Worm (Caenorhabditis elegans) whole organism, L4 larva: ENCODE data around the gene dlg-1.

Experiments used
- F44E2.7 ChIP-seq: fragments of 200-800 bp; sonication (Bioruptor generic); IDR thresholded peaks from 2 replicates; pipeline ENCODE4 v2.1.2; 2022; ENCODE audit warnings: missing genetic modification characterization, missing compliant biosample characterization
- aha-1 ChIP-seq: fragments of 150-350 bp; peaks from one replicate; lab custom pipeline; 2014; ENCODE audit warnings: missing biosample characterization, missing genetic modification characterization
- ceh-32 ChIP-seq: sonication (generic microtip); optimal IDR thresholded peaks from 2 replicates; lab custom pipeline; 2016; ENCODE audit warnings: mild to moderate bottlenecking, missing genetic modification characterization, missing compliant biosample characterization; ENCODE audit not compliant: poor library complexity
- dpl-1 ChIP-seq: fragments of 150-350 bp; optimal IDR thresholded peaks from 2 replicates; lab custom pipeline; 2014; ENCODE audit warnings: missing biosample characterization, missing genetic modification reagents, missing genetic modification characterization
- lin-1 ChIP-seq: fragments of 200-800 bp; sonication (Bioruptor generic); IDR thresholded peaks from 2 replicates; pipeline ENCODE4 v1.3.6; 2022; ENCODE audit warnings: missing genetic modification reagents, missing genetic modification characterization, missing compliant biosample characterization
- lin-38 ChIP-seq: fragments of 200-800 bp; sonication (Bioruptor generic); IDR thresholded peaks from 2 replicates; pipeline ENCODE4 v1.3.6; 2022; ENCODE audit warnings: missing genetic modification reagents, missing genetic modification characterization, missing compliant biosample characterization
- tag-97 ChIP-seq: fragments of 200-800 bp; sonication (Bioruptor generic); IDR thresholded peaks from 2 replicates; pipeline ENCODE4 v1.3.6; 2022; ENCODE audit warnings: missing genetic modification characterization, missing compliant biosample characterization
- unc-39 ChIP-seq: sonication (generic microtip); optimal IDR thresholded peaks from 2 replicates; lab custom pipeline; 2017; ENCODE audit warnings: missing biosample characterization, missing genetic modification characterization
- vab-7 ChIP-seq: fragments of 200-800 bp; sonication (Bioruptor generic); IDR thresholded peaks from 2 replicates; pipeline ENCODE4 v1.3.6; 2022; ENCODE audit warnings: missing genetic modification reagents, missing genetic modification characterization, missing compliant biosample characterization
- ztf-11 ChIP-seq: fragments of 150-350 bp; optimal IDR thresholded peaks from 2 replicates; lab custom pipeline; 2014; ENCODE audit warnings: missing biosample characterization, missing genetic modification characterization
- ztf-7 ChIP-seq: fragments of 150-350 bp; optimal IDR thresholded peaks from 2 replicates; lab custom pipeline; 2014; ENCODE audit warnings: missing biosample characterization, missing genetic modification characterization

DNA sequence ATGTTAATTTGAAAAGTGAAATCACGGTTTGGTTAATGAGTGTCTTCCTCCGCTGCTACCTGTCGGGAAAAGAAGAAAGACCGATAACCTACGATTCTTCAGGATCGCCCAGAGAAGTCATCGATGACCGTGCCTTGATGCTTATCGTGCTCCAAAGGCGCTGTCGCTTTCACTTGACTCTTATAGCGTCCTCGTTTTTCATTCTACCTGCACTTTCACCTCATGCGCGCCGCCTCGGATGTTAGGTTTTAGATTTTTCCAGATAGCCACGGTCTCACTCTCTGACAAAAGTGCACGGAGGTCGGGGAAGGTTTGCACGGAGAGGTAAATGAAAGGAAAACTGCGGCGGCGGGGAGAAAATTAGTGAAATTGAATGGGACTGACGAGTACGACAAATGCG lies 9.4 kb downstream of the dlg-1 start:
- TF ChIP-seq ztf-7 (tag; lab: Kevin White, UChicago): no peak
- no peak for TF ChIP-seq ztf-11 (tag; lab: Kevin White, UChicago)
- TF ChIP-seq dpl-1 (GFP tag; lab: Kevin White, UChicago): no peak
- no peak for TF ChIP-seq lin-1
- TF ChIP-seq ceh-32: no peak
- TF ChIP-seq lin-38 (GFP tag; lab: Robert Waterston, UW): no peak
- no peak for TF ChIP-seq aha-1 (tag; lab: Kevin White, UChicago)
- TF ChIP-seq vab-7 (GFP tag; lab: Robert Waterston, UW): no peak
- no peak for TF ChIP-seq unc-39
- no peak for TF ChIP-seq tag-97 (GFP tag; lab: Robert Waterston, UW)
- TF ChIP-seq F44E2.7 (GFP tag; lab: Robert Waterston, UW): no peak
